Fruit fly (Drosophila melanogaster): Measurements from ENCODE around the gene CG15196.

dm6 chrX:11384023-11384444 lies 25.7 kb upstream of the CG15196 start:
- no peak for TF ChIP-seq Sin3A (optimal IDR thresholded peaks at IDR 0.05)
- TF ChIP-seq h (optimal IDR thresholded peaks at IDR 0.05) = no peak
- no peak for TF ChIP-seq ttk (optimal IDR thresholded peaks at IDR 0.05)
- TF ChIP-seq psq (optimal IDR thresholded peaks at IDR 0.05) = no peak
